Fruit fly (Drosophila melanogaster) S2 (cell line): Measurements from ENCODE around the gene sun.

Experiments used
- CG8478 ChIP-seq: fragments of >200 bp; optimal IDR thresholded peaks from 2 replicates; lab custom pipeline; 2018
- CTCF ChIP-seq, 2 experiments: fragments of >200 bp; optimal IDR thresholded peaks; 2 replicates each; lab custom pipeline; 2018

sun gene

DNA sequence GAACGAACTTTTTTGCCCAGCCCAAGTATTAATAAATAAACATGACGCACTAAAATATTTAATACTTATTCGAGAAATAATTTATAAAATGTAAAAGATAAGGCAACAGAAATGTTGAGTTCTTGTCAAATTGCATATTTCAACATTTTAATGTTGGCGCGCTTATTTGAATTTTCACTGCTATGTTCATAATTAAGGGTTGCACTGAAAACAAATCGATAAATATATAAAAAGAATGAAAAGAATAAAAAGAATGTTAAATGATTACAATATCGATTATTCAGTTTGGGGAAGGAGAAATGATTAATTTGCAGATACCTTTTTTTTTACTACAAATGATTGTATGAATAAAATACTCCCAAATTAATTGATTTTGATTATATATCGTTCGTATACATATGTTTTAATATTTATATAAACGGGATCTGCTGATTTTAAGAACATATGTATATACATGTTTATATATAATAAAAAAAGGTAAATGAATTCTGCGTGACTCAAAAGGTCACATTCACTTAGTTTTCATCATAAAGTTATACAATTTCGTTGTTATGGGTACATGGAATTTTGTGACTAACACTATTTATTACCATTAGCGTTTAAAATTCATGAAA is 17.8 kb upstream of the sun start:
- TF ChIP-seq CTCF (optimal IDR thresholded peaks at IDR 0.05; lab: Kevin White, UChicago) (no peak), CG8478 (lab: Kevin White, UChicago) (no peak)

DNA sequence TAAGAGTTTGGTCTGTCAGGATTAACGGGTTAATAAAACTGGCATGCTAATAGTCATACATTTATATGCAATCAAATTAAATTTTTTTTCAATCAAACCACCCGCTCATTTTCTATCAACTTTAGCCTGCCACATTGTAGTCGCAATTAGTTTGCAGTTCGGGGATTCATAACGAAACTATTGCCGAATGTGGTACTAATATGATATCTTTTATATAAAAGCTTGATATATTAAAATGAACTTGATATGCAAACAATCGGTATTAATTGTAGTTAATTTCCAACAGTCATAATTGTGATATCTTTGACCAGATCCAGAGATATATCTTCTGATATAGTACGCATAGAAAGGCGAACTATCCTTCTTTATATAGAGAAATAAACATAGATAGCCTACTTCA is 17.0 kb upstream of the sun start:
- TF ChIP-seq CTCF (optimal IDR thresholded peaks at IDR 0.05; lab: Kevin White, UChicago) (no peak), CG8478 (lab: Kevin White, UChicago) (no peak)

DNA sequence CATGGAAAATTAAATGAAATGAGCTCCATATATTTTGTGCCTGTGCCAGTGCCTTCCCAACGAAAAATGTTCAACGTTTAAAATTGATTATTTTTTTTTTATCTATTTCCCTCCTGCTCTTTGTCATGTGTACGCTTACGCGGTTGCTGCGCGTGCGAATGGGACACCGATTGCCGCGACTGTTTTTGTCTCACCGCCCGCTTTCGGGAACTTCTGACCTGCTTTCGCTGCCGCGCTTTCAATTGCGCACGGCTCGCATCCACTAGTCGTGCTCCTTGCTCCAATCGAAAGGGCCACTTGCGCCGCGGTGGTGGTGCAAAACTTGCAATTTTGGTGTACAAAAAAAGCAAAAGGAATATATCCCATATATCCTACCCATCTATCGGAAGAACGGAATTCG is 11.4 kb upstream of the sun start:
- TF ChIP-seq CG8478 (lab: Kevin White, UChicago) (no peak), CTCF (optimal IDR thresholded peaks at IDR 0.05; lab: Kevin White, UChicago) (peak in 1 of 2 experiments; percentile 23)

DNA sequence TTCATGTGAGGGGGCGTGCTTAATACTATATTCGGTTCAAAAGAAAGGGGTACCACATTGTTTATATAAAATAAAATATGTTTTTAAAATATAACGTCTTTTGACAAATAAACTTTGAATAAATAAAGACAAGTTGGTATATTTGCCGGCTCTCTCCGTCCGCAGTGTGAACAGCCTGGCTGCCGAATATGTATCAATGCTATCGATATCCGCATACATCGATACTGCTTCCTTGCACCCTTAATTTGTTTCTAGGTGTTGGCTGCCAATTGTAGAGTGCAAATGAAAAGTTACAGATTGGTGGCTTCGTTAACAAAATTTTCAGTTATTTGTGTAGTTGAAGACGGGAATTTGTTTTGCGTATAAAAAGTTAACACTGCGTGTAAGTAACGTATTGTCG is 10.8 kb upstream of the sun start, which contains the start of gene Gbeta13F:
Gbeta13F (plus strand) TSS at position 247 of the 400 bp plus-strand sequence.
- TF ChIP-seq CTCF (optimal IDR thresholded peaks at IDR 0.05; lab: Kevin White, UChicago) (no peak), CG8478 (lab: Kevin White, UChicago) (no peak)

DNA sequence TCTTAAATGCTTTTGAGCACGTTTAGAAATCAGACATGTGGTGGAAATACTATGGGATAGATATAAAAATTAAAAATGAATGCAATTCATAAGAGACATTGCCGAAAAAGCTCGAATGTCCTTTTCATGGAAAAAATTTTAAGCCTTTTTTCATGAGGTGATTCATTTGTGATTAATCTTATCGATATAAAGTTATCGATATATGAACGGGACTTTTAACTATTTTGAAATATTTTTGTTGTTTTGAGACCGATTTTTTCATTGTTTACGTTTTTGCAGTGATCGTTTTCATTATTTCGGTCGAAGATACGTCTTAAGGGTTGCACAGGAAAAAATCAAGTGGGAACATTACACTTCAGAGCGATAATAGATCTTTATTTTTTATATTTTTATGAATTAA is 10.3 kb upstream of the sun start, which contains the start of gene AlkB:
AlkB (minus strand) TSS at position 101 of the 400 bp plus-strand sequence.
- TF ChIP-seq CG8478 (lab: Kevin White, UChicago), result no peak
- TF ChIP-seq CTCF (optimal IDR thresholded peaks at IDR 0.05; lab: Kevin White, UChicago), result no peak

DNA sequence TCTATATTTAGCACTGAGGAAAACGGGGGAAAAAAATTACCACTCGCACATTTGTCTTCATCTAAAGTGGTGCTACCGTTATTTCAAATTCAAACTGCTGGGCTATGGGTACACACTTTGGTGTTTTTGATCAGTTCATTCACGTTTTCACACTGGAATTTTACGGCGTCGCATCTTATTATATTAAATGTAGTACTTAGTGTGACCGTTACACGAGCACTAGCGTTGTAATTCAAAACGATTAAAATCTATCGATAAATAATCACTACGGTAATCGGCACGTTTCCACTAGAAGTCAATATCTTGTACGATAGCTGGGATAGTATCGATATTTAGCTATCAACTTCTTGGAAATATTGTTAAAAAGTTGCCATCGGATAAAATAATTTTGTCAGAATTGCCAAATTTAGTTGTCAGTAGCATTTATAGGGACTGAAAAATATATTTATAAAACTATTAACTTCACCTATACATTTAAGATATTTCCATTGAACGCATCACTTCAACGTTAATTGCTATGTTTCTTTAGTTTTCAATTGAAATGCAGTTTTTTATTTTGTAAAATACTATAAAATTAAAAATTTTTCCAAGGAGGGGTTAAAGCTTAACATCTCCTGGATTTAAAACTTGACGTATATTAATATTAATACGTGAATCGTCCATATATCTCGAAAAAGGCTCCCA is 8.7 kb upstream of the sun start, which contains the start of the genes CG46440 and Myb:
CG46440 (minus strand) TSS at position 223 of the 684 bp plus-strand sequence.
Myb (minus strand) TSS at position 223 of the 684 bp plus-strand sequence.
- peak; percentile 3 to 25 for TF ChIP-seq CTCF (optimal IDR thresholded peaks at IDR 0.05; lab: Kevin White, UChicago)
- no peak for TF ChIP-seq CG8478 (lab: Kevin White, UChicago)

DNA sequence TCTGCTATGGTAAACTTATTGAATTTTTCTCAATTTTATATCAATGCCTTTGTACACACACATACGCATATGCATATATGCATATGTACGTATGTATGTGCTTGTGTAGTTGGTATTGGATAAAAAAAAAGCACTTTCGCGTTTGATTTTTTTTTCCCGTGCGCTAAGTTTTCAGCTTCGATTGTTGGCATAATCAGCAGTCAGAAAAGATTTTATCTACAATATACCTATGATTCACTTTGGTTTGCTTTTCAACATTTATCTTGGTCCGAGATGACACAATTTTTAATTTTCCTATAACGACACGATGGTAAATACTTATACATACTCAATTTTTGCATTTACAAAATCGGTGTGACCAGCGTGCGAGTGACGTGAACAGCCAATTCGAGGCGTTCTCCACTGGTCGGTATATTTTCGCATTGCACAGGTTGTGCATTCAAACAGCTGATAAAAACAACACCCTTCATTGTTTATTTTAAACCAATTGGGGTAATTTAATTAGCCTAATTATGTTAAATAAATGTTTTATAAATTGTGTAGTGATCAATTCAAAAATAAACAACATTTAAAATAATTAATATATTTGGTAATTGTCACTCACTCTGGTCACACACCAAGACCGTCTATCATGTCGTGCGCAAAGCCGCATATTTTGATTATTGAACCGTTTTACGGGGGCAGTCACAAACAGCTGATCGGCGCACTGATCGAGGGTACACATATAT is 3.9 kb upstream of the sun start, which contains the start of the genes UBL3 and CG15914:
UBL3 (minus strand) TSS at position 361 of the 728 bp plus-strand sequence.
CG15914 (plus strand) TSS at position 607 of the 728 bp plus-strand sequence.
- TF ChIP-seq CG8478 (lab: Kevin White, UChicago), result no peak

DNA sequence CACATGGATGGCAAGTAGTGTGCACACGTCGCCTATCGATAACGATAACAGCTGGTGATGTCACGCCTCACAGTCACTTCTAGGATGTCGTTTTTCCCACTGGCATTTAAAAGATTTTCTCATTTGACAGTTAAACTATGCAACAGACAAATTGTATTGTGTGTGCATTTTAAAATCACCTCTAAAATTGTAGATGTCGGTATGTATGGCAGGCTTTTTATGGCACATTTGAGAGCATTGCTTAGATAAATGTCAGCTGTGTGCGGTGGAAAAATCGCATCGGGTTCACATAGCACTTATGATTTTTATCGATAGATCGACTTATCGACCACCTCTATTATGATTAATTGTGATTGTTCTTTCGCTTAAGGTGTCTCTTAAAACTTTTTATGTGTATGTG is 4.9 kb downstream of the sun start, which contains the start of the genes ArgRS and CG8578:
ArgRS (minus strand) TSS at position 7 of the 400 bp plus-strand sequence.
CG8578 (plus strand) TSS at position 338 of the 400 bp plus-strand sequence.
- TF ChIP-seq CG8478 (lab: Kevin White, UChicago) (no peak), CTCF (optimal IDR thresholded peaks at IDR 0.05; lab: Kevin White, UChicago) (no peak)

DNA sequence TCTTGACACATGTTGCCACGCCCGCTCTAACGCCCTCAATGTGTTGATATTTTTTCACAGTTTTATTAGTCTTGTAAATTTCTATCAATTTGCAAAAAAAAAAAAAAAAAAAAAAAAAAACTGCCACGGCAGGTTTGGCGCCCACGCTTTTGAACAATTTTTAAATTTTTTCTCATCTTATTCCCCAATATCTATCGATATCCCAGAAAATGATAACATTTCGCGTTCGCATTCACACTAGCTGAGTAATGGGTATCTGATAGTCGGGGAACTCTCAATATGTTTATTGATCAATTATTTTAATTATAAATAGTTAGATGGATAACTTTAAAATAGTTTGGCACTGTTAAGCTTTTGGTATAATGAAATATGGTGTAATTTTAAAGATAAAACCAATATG is 7.7 kb downstream of the sun start:
- TF ChIP-seq CG8478 (lab: Kevin White, UChicago) (no peak), CTCF (optimal IDR thresholded peaks at IDR 0.05; lab: Kevin White, UChicago) (no peak)

DNA sequence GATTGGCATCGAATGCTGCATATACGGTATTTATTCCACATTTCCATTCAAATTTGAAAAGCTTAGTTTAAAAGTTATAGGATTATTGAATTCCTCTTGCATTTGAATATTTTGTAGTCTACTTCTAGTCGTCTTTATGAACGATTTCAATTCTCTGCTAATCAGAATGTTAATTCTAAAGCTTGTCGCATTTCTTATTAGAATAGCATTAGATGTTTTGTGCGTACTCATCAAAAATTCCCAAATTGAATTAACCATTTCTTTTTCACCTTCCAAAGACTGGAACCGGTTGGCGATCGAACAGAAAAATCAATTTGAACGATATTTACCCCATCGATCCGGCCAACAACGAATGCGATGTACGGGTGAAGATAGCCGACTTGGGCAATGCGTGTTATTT is 9.1 kb downstream of the sun start:
- TF ChIP-seq CTCF (optimal IDR thresholded peaks at IDR 0.05; lab: Kevin White, UChicago), result peak in 1 of 2 experiments; percentile 10
- TF ChIP-seq CG8478 (lab: Kevin White, UChicago), result no peak

DNA sequence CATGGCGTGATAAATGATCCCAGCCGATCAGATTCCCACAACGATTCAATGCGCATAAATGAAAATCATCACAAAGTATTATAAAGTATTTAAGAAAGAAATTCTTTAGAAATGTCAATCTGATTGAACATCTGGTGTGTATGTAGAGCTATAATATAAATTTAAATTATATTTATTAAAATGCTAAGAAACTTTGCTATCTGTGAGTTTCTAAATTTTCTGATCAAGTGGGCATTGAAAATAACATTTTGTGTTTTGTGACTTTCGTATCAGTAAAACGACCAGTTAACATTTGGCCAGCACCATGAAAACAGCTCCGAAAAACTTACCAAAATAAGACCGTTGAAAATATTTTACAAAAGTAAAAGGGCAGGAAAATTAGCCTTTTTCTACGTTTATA is 11.5 kb downstream of the sun start, which contains the start of gene CG8565:
CG8565 (plus strand) TSS at position 301 of the 400 bp plus-strand sequence.
- no peak for TF ChIP-seq CTCF (optimal IDR thresholded peaks at IDR 0.05; lab: Kevin White, UChicago)

DNA sequence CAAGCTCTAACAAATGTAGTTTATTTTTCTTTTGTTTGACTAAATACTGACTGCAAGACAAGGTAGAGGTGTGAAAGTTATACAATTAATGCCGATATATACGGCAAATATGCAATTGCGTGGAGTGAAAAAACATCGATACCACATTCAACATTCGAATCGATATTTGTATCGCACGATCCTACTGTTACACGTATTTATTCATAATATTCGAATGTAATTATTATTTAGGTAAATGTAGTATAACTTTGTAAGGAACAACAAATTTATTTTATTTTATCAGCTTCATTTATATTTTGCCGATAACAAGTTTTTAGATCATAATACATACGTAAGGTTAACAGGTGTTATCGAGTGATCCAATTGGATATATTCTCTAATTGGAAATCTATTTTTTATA is 13.7 kb downstream of the sun start, which contains the start of gene Chc:
Chc (minus strand) TSS at position 98 of the 400 bp plus-strand sequence.
- TF ChIP-seq CG8478 (lab: Kevin White, UChicago) (no peak), CTCF (optimal IDR thresholded peaks at IDR 0.05; lab: Kevin White, UChicago) (no peak)

DNA sequence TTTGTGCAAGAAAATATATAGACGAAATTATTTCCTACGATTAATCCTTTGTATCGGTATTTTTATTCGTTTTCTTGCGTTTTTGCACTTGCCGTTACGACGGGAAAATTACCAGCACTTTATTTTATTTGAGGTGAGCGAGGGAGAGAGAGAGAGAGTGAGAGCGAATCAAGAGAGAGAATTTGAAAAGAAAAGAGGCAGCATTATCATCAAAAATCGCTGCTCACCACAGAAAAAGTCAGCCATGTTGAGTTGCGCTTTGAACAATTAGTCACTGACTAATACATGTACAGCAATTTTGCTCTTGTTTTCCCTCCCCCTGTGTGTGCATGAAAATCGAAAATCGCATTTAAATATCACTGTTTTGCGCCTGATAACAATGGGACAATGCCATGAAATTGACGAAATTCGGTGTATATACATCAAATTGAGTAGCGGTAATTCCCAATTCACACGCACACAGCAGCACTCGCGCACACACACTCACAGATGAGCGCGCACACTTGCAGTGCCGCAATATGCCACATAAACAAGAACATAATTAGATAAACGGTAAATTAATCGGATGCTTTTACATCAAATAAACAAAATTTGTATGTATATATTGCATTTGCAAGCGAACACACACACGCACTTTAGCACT is 14.3 kb downstream of the sun start:
- TF ChIP-seq CG8478 (lab: Kevin White, UChicago) (no peak), CTCF (optimal IDR thresholded peaks at IDR 0.05; lab: Kevin White, UChicago) (no peak)

DNA sequence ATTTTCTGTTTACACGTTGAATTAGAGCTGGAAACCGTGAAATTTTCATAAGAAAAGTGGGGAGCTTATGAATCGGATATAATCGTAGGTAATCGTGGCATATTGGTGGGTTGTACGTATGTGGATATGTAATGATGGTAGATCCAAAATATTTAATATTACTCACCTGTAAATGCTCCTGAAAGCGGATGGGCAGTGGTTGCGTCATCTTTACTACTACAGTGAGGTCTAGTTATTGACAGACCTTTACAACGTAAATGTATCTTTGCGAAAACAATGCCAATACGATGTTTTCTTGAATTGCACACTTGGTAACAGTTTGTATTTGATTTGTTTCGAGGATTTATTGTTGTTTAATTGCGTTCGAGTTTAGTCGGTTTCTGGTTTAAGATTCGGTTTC is 15.1 kb downstream of the sun start:
- TF ChIP-seq CG8478 (lab: Kevin White, UChicago), result no peak
- TF ChIP-seq CTCF (optimal IDR thresholded peaks at IDR 0.05; lab: Kevin White, UChicago), result no peak
